Fruit fly (Drosophila melanogaster) whole organism, embryonic: ENCODE results near the gene bero.

Source experiments
- Aef1 ChIP-seq: fragments of 200-800 bp; sonication (Bioruptor generic); IDR thresholded peaks from 3 replicates; pipeline ENCODE4 v1.3.6; 2022; ENCODE audit warnings: missing biosample characterization, missing genetic modification characterization
- Awh ChIP-seq: fragments of 200-800 bp; sonication (Bioruptor generic); IDR thresholded peaks from 2 replicates; pipeline ENCODE4, ENCODE4 v1.3.6; 2022; ENCODE audit warnings: missing biosample characterization, missing genetic modification characterization
- BtbVII ChIP-seq: fragments of 200-800 bp; sonication (Bioruptor generic); optimal IDR thresholded peaks from 3 replicates; lab custom pipeline; 2017; ENCODE audit warnings: missing biosample characterization, mild to moderate bottlenecking, missing genetic modification characterization
- CG10147 ChIP-seq: fragments of 200-800 bp; sonication (Bioruptor generic); optimal IDR thresholded peaks from 2 replicates; lab custom pipeline; 2019; ENCODE audit warnings: missing biosample characterization, mild to moderate bottlenecking, missing genetic modification characterization, moderate library complexity
- CG1024 ChIP-seq: fragments of 200-800 bp; sonication (Bioruptor generic); IDR thresholded peaks from 2 replicates; pipeline ENCODE4 v1.3.6; 2022; ENCODE audit warnings: missing biosample characterization, missing genetic modification characterization
- CG10565 ChIP-seq: fragments of 200-800 bp; sonication (Bioruptor generic); optimal IDR thresholded peaks from 3 replicates; lab custom pipeline; 2016; ENCODE audit warnings: missing biosample characterization, mild to moderate bottlenecking, missing genetic modification characterization
- CG10654 ChIP-seq: fragments of 200-800 bp; sonication (Bioruptor generic); optimal IDR thresholded peaks from 2 replicates; lab custom pipeline; 2016; ENCODE audit warnings: missing biosample characterization, missing genetic modification characterization
- CG12236 ChIP-seq: fragments of 200-800 bp; sonication (Bioruptor generic); optimal IDR thresholded peaks from 2 replicates; lab custom pipeline; 2016; ENCODE audit warnings: missing biosample characterization, missing genetic modification characterization
- CG12769 ChIP-seq: fragments of 200-800 bp; sonication (Bioruptor generic); optimal IDR thresholded peaks from 2 replicates; lab custom pipeline; 2019; ENCODE audit warnings: missing biosample characterization, mild to moderate bottlenecking, missing genetic modification characterization, moderate library complexity
- CG13296 ChIP-seq: fragments of 200-800 bp; sonication (Bioruptor generic); optimal IDR thresholded peaks from 3 replicates; lab custom pipeline; 2018; ENCODE audit warnings: missing biosample characterization, mild to moderate bottlenecking, missing genetic modification characterization
- CG1792 ChIP-seq: fragments of 200-800 bp; sonication (Bioruptor generic); optimal IDR thresholded peaks from 2 replicates; lab custom pipeline; 2016; ENCODE audit warnings: missing biosample characterization, missing genetic modification characterization
- CG18262 ChIP-seq: fragments of 200-800 bp; optimal IDR thresholded peaks from 3 replicates; lab custom pipeline; 2019; ENCODE audit warnings: missing biosample characterization, mild to moderate bottlenecking, missing genetic modification characterization, moderate library complexity
- CG2116 ChIP-seq: fragments of 200-800 bp; sonication (Bioruptor generic); optimal IDR thresholded peaks from 3 replicates; lab custom pipeline; 2018; ENCODE audit warnings: missing biosample characterization, mild to moderate bottlenecking, missing genetic modification characterization
- CG31224 ChIP-seq: fragments of 200-800 bp; sonication (Bioruptor generic); IDR thresholded peaks from 2 replicates; pipeline ENCODE4 v1.3.6; 2022; ENCODE audit warnings: missing biosample characterization, missing genetic modification characterization
- CG31365 ChIP-seq: fragments of 200-800 bp; sonication (Bioruptor generic); optimal IDR thresholded peaks from 2 replicates; lab custom pipeline; 2018; ENCODE audit warnings: missing biosample characterization, mild to moderate bottlenecking, missing genetic modification characterization
- CG3407 ChIP-seq: fragments of 200-800 bp; sonication (Bioruptor generic); optimal IDR thresholded peaks from 2 replicates; lab custom pipeline; 2018; ENCODE audit warnings: missing biosample characterization, mild to moderate bottlenecking, missing genetic modification characterization
- CG34224 ChIP-seq: fragments of 200-800 bp; sonication (Bioruptor generic); IDR thresholded peaks from 3 replicates; pipeline ENCODE4 v1.3.6; 2022; ENCODE audit warnings: missing biosample characterization, missing genetic modification characterization; ENCODE audit not compliant: partially characterized antibody
- CG3838 ChIP-seq: fragments of 200-800 bp; sonication (Bioruptor generic); optimal IDR thresholded peaks from 3 replicates; lab custom pipeline; 2016; ENCODE audit warnings: missing biosample characterization, missing genetic modification characterization
- CG5953 ChIP-seq: fragments of 200-800 bp; sonication (Bioruptor generic); IDR thresholded peaks from 2 replicates; pipeline ENCODE4 v1.3.6; 2022; ENCODE audit warnings: missing biosample characterization, missing genetic modification characterization
- CG6689 ChIP-seq: fragments of 200-800 bp; sonication (Bioruptor generic); IDR thresholded peaks from 2 replicates; pipeline ENCODE4 v1.3.6; 2022; ENCODE audit warnings: missing biosample characterization, missing genetic modification characterization
- CG6765 ChIP-seq: fragments of 200-800 bp; sonication (Bioruptor generic); optimal IDR thresholded peaks from 3 replicates; lab custom pipeline; 2017; ENCODE audit warnings: missing biosample characterization, mild to moderate bottlenecking, missing genetic modification characterization
- CG7786 ChIP-seq: fragments of 200-800 bp; sonication (Bioruptor generic); optimal IDR thresholded peaks from 2 replicates; lab custom pipeline; 2016; ENCODE audit warnings: missing biosample characterization, missing genetic modification characterization
- CG7839 ChIP-seq: fragments of 200-800 bp; sonication (Bioruptor generic); optimal IDR thresholded peaks from 3 replicates; lab custom pipeline; 2018; ENCODE audit warnings: missing biosample characterization, mild to moderate bottlenecking, missing genetic modification characterization, moderate library complexity
- CG9215 ChIP-seq: fragments of 200-800 bp; sonication (Bioruptor generic); IDR thresholded peaks from 2 replicates; pipeline ENCODE4 v1.3.6; 2022; ENCODE audit warnings: missing biosample characterization, missing genetic modification characterization
- CTCF ChIP-seq: fragments of 200-800 bp; sonication (Bioruptor generic); optimal IDR thresholded peaks from 2 replicates; lab custom pipeline; 2017; ENCODE audit warnings: missing biosample characterization, mild to moderate bottlenecking, missing genetic modification characterization, moderate library complexity
- Chrac-16 ChIP-seq: fragments of 200-800 bp; sonication (Bioruptor generic); optimal IDR thresholded peaks from 3 replicates; lab custom pipeline; 2016; ENCODE audit warnings: missing biosample characterization, missing genetic modification characterization
- Hand ChIP-seq: fragments of 200-800 bp; sonication (Bioruptor generic); optimal IDR thresholded peaks from 2 replicates; lab custom pipeline; 2017; ENCODE audit warnings: mild to moderate bottlenecking, missing biosample characterization, missing genetic modification reagents, missing genetic modification characterization
- Neu2 ChIP-seq: fragments of 200-800 bp; sonication (Bioruptor generic); optimal IDR thresholded peaks from 3 replicates; lab custom pipeline; 2016; ENCODE audit warnings: missing biosample characterization, missing genetic modification characterization, borderline replicate concordance
- Ptx1 ChIP-seq: fragments of 200-800 bp; sonication (Bioruptor generic); IDR thresholded peaks from 2 replicates; pipeline ENCODE4 v1.3.6; 2022; ENCODE audit warnings: missing biosample characterization, missing genetic modification characterization
- Sry-δ ChIP-seq: fragments of 200-800 bp; sonication (Bioruptor generic); optimal IDR thresholded peaks from 2 replicates; lab custom pipeline; 2016; ENCODE audit warnings: missing biosample characterization, missing genetic modification characterization
- Taf1 ChIP-seq: fragments of 200-800 bp; sonication (Bioruptor generic); IDR thresholded peaks from 2 replicates; pipeline ENCODE4 v1.3.6; 2022; ENCODE audit warnings: missing biosample characterization, missing genetic modification characterization
- Trl ChIP-seq, 3 experiments: fragments of >200 bp in 2 of 3; fragments of 200-800 bp in 1 of 3; sonication (Bioruptor generic) in 1 of 3; optimal IDR thresholded peaks; 2 replicates in 1 of 3; 3 replicates in 2 of 3; lab custom pipeline; 2016 to 2017; ENCODE audit warnings: missing biosample characterization in 1 of 3, missing genetic modification characterization in 1 of 3
- abd-A ChIP-seq: fragments of 200-800 bp; sonication (Bioruptor generic); optimal IDR thresholded peaks from 3 replicates; lab custom pipeline; 2019; ENCODE audit warnings: missing biosample characterization, mild to moderate bottlenecking, missing genetic modification characterization, moderate library complexity
- al ChIP-seq: fragments of 200-800 bp; sonication (Bioruptor generic); IDR thresholded peaks from 2 replicates; pipeline ENCODE4 v1.3.6; 2022; ENCODE audit warnings: missing biosample characterization, missing genetic modification characterization
- bcd ChIP-seq: fragments of 200-800 bp; sonication (Bioruptor generic); optimal IDR thresholded peaks from 2 replicates; lab custom pipeline; 2017; ENCODE audit warnings: missing biosample characterization, mild to moderate bottlenecking, missing genetic modification characterization
- dmrt99B ChIP-seq: fragments of 200-800 bp; sonication (Bioruptor generic); optimal IDR thresholded peaks from 2 replicates; lab custom pipeline; 2018; ENCODE audit warnings: missing biosample characterization, mild to moderate bottlenecking, missing genetic modification characterization, moderate library complexity
- fd3F ChIP-seq: fragments of 200-800 bp; sonication (Bioruptor generic); optimal IDR thresholded peaks from 2 replicates; lab custom pipeline; 2018; ENCODE audit warnings: missing biosample characterization, mild to moderate bottlenecking, missing genetic modification characterization, moderate library complexity
- fd64A ChIP-seq: fragments of 200-800 bp; sonication (Bioruptor generic); optimal IDR thresholded peaks from 3 replicates; lab custom pipeline; 2018; ENCODE audit warnings: missing biosample characterization, mild to moderate bottlenecking, missing genetic modification characterization
- gro ChIP-seq: fragments of 200-800 bp; sonication (Bioruptor generic); optimal IDR thresholded peaks from 2 replicates; lab custom pipeline; 2016; ENCODE audit warnings: missing biosample characterization, missing genetic modification characterization
- jumu ChIP-seq: fragments of 200-800 bp; sonication (Bioruptor generic); optimal IDR thresholded peaks from 3 replicates; lab custom pipeline; 2016; ENCODE audit warnings: missing biosample characterization, missing genetic modification characterization
- klu ChIP-seq: fragments of 200-800 bp; sonication (Bioruptor generic); IDR thresholded peaks from 2 replicates; pipeline ENCODE4 v1.3.6; 2022; ENCODE audit warnings: missing biosample characterization, missing genetic modification characterization
- pb ChIP-seq: fragments of 200-800 bp; sonication (Bioruptor generic); optimal IDR thresholded peaks from 3 replicates; lab custom pipeline; 2016; ENCODE audit warnings: missing biosample characterization, missing genetic modification characterization
- pfk ChIP-seq: fragments of 200-800 bp; sonication (Bioruptor generic); optimal IDR thresholded peaks from 2 replicates; lab custom pipeline; 2018; ENCODE audit warnings: missing biosample characterization, mild to moderate bottlenecking, missing genetic modification characterization, moderate library complexity
- pnt ChIP-seq: fragments of 200-800 bp; sonication (Bioruptor generic); optimal IDR thresholded peaks from 3 replicates; lab custom pipeline; 2016; ENCODE audit warnings: missing biosample characterization, missing genetic modification characterization
- sd ChIP-seq: fragments of 200-800 bp; sonication (Bioruptor generic); optimal IDR thresholded peaks from 3 replicates; lab custom pipeline; 2018; ENCODE audit warnings: missing biosample characterization, mild to moderate bottlenecking, missing genetic modification characterization, moderate library complexity
- seq ChIP-seq: fragments of 200-800 bp; sonication (Bioruptor generic); IDR thresholded peaks from 2 replicates; pipeline ENCODE4 v1.3.6; 2022; ENCODE audit warnings: missing biosample characterization, missing genetic modification characterization
- tup ChIP-seq: fragments of 200-800 bp; sonication (Bioruptor generic); optimal IDR thresholded peaks from 2 replicates; lab custom pipeline; 2016; ENCODE audit warnings: missing biosample characterization, mild to moderate bottlenecking, missing genetic modification characterization, moderate library complexity
- vnd ChIP-seq: fragments of 200-800 bp; sonication (Bioruptor generic); IDR thresholded peaks from 3 replicates; pipeline ENCODE4 v1.3.6; 2022; ENCODE audit warnings: missing biosample characterization, missing genetic modification characterization; ENCODE audit not compliant: partially characterized antibody
- z ChIP-seq: fragments of 200-800 bp; sonication (Bioruptor generic); IDR thresholded peaks from 3 replicates; pipeline ENCODE4 v1.3.6; 2022; ENCODE audit warnings: missing biosample characterization, missing genetic modification characterization
- zf30C ChIP-seq: fragments of 200-800 bp; sonication (Bioruptor generic); optimal IDR thresholded peaks from 3 replicates; lab custom pipeline; 2018; ENCODE audit warnings: missing biosample characterization, mild to moderate bottlenecking, missing genetic modification characterization

The bero gene

DNA sequence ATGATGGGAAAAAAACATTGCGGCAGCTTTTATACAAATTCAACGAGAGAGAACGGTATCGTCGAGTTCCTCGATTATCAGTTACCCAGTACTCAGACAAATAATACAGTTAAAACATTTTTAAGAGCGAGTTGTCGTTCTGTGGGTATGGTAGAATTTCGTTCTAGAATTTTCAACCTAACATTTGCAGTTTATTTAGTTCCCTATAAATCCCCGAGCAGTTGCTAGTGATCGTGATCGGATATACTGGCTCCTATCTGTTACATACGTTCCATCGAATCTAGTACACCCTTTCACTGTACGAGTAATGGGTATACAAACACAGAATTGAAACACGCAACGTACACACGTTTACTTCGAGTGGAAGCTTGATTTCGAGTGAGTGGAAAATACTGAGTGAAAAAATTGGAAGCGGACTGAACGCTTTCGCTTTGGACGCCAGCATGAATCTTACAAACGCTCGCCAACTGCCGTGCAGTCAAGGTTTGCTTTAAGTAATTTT is 6.3 kb downstream of the bero start, which contains the start of gene CG9338 (continued):
- TF ChIP-seq BtbVII (GFP tag; lab: Kevin White, UChicago), result peak; percentile 92
- TF ChIP-seq fd3F (GFP tag; lab: Kevin White, UChicago), result peak; percentile 72
- peak; percentile 85 for TF ChIP-seq Ptx1 (GFP tag; lab: Robert Waterston, UW)
- TF ChIP-seq Sry-δ, result peak; percentile 17
- TF ChIP-seq CG2116 (GFP tag; lab: Kevin White, UChicago), result peak; percentile 37
- no peak for TF ChIP-seq Neu2

DNA sequence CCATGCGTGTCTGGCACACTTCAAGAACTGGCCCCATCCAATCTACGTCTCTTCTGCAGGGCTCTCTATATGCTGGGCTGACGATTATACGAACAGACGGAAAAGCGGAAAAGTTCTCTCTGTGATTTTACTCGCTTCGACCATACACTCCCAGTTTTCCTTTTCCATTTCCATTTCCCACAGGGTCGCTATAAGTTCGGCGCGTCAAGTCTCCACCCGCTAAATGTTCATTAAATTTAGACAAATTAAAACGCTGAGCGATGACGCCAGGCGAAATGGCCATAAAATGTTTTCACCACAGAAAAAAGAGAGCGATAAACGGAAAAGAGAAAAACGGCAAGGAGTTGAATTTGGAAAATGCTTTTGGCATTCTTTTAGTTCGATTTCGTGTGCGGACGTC is 8.9 kb downstream of the bero start, which contains the start of gene CG31675:
CG31675 (plus strand) TSS at position 375 of the 400 bp plus-strand sequence.
- TF ChIP-seq dmrt99B (no peak), CG7839 (tag; lab: Kevin White, UChicago) (no peak), gro (GFP tag; lab: Kevin White, UChicago) (no peak), CG10654 (GFP tag; lab: Kevin White, UChicago) (no peak), CG10565 (no peak), Aef1 (GFP tag; lab: Robert Waterston, UW) (no peak), al (GFP tag; lab: Robert Waterston, UW) (no peak), Neu2 (no peak), CG3838 (GFP tag; lab: Kevin White, UChicago) (no peak), CG12769 (tag; lab: Kevin White, UChicago) (peak; percentile 88), z (GFP tag; lab: Robert Waterston, UW) (0 out of 3 replicates have a peak, but pooled peaks have one; percentile 42), CG10147 (GFP tag; lab: Kevin White, UChicago) (peak; percentile 16), Chrac-16 (GFP tag; lab: Kevin White, UChicago) (no peak), klu (GFP tag; lab: Robert Waterston, UW) (no peak), CG5953 (GFP tag; lab: Robert Waterston, UW) (no peak), pb (no peak), CG31365 (no peak), CG9215 (no peak), tup (GFP tag; lab: Kevin White, UChicago) (no peak), CG6689 (no peak), vnd (GFP tag; lab: Robert Waterston, UW) (no peak), abd-A (tag; lab: Kevin White, UChicago) (peak; percentile 72), pfk (GFP tag; lab: Kevin White, UChicago) (no peak), sd (tag; lab: Kevin White, UChicago) (peak; percentile 57), CG7786 (GFP tag; lab: Kevin White, UChicago) (no peak), CG3407 (GFP tag; lab: Kevin White, UChicago) (no peak), CG34224 (GFP tag; lab: Robert Waterston, UW) (0 out of 3 replicates have a peak, but pooled peaks have one; percentile 11), CG1024 (GFP tag; lab: Robert Waterston, UW) (no peak), CTCF (no peak), CG6765 (no peak), jumu (no peak), Trl (optimal IDR thresholded peaks at IDR 0.05; lab: Kevin White, UChicago) (peak; percentile 8 to 41), Trl (GFP tag; optimal IDR thresholded peaks at IDR 0.05; lab: Kevin White, UChicago) (no peak), CG31224 (GFP tag; lab: Robert Waterston, UW) (0 out of 2 replicates have a peak, but pooled peaks have one; percentile 6), seq (GFP tag; lab: Robert Waterston, UW) (no peak), zf30C (GFP tag; lab: Kevin White, UChicago) (no peak), CG12236 (GFP tag; lab: Kevin White, UChicago) (no peak), CG18262 (no peak), CG1792 (GFP tag; lab: Kevin White, UChicago) (no peak), Awh (GFP tag; lab: Robert Waterston, UW) (no peak), Taf1 (no peak), Hand (GFP tag; lab: Kevin White, UChicago) (no peak), fd64A (GFP tag; lab: Kevin White, UChicago) (no peak), bcd (GFP tag; lab: Kevin White, UChicago) (no peak), CG13296 (GFP tag; lab: Kevin White, UChicago) (no peak), pnt (GFP tag; lab: Kevin White, UChicago) (no peak)
